Worm (Caenorhabditis elegans): ENCODE measurements around the gene vab-15.

DNA sequence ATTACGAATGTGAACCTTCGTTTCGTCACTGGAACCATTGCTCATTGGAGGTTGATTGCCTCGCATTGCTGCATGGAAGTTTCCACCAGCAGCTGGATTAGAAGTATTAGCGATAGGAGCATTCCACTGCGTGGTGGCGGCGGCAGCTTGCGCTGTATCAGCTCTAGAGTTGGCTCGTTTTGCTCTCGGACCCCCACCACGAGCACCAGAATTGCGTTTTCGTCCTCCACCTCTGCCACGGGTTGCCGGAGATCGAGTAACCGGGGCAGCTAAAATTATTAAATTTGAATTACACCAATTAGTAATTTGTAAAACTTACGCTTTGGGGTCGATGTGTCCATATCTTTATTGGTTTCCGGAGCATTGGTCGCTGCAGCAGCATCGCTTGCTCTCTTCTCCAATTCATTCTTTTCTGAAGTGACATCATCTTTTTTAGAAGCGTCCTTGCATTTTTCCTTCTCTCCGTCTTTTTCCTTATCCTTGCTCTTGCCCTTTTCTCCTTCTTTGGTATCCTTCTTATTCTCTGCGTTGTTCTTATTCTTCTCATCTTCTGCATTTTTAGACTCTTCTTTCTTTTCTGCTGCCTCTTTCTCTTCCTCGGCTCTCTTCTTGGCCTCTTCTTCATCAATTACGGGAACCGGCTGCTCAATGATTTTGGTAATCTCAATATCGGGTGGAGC lies 32.8 kb upstream of the vab-15 start:
- TF ChIP-seq him-1 (tag; optimal IDR thresholded peaks at IDR 0.05) (no peak), W03F9.2 (tag; optimal IDR thresholded peaks at IDR 0.05) (no peak)

Measured in whole organism, L4/young adult.